Fruit fly (Drosophila melanogaster): ENCODE results near the gene MESK4.

MESK4 gene

DNA sequence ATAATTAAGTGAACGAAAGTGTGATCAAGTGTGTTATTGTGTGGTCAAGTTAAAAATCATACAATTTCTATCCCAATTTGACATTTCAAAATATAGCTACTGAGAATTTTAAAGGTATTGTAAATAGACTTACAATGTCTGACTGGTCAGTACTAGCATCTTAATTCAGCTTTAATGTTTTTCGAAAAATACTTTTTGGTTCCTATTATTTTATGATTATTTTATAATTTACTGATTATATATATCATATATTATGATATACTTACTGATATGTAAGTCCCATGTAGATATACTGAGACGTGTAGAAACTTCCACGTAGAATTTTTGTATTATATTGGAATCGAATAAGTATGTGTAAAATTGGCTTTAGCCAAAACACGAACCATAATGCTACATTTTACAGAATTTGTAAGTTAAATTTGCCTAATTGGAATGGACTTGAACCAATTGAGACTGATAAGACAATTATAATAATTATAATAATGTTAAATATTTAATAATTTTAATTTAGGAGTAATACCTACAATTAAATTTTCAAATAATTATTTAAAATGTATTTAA, 10.8 kb upstream of the MESK4 start, which contains the start of gene Actn3:
Gene Actn3 (minus strand): TSS at position 51 of the 561 bp plus-strand sequence.
- TF ChIP-seq CG5204 (GFP tag; optimal IDR thresholded peaks at IDR 0.05) (no peak), pad (GFP tag; optimal IDR thresholded peaks at IDR 0.05) (no peak), cic (GFP tag; optimal IDR thresholded peaks at IDR 0.05) (no peak), CG14711 (tag; optimal IDR thresholded peaks at IDR 0.05) (no peak), Hr96 (GFP tag; optimal IDR thresholded peaks at IDR 0.05) (no peak), Clk (GFP tag; optimal IDR thresholded peaks at IDR 0.05) (no peak)

DNA sequence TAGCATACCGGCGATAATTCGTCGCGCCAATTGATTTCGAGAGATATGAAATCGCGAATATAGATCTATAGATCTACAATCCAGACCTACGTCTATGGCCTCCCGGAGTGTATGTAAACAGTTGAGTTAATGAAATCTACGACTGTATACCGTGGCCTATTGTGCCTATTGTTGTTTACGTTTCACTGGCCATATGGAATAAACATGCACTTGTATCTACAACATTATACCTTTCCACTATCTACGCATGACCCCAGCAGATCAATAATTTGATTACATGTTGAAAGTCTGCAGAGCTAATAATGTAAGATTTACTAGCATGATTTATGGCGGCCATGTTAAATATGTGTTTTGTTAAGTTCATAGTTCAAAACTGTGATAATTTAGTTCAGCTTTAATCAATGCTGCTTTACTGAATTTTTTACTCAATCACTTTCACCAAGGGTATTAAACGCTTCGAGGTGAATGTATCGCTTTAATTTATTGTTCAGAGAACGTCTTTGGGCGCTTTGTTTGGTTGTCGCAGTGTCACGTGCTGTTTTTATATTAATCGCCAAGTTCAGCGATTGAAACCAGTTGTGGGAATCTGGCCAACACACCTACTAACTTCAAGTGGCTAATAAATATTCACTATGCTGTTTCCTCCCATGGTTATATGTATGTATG, 7.5 kb upstream of the MESK4 start:
- TF ChIP-seq CG11617 (GFP tag; optimal IDR thresholded peaks at IDR 0.05), result no peak
- peak; percentile 53 for TF ChIP-seq kay (GFP tag; ENCODE audit: borderline replicate concordance)
- TF ChIP-seq CG7101 (tag; optimal IDR thresholded peaks at IDR 0.05), result peak; percentile 2
- no peak for TF ChIP-seq CG33017 (tag; optimal IDR thresholded peaks at IDR 0.05)

DNA sequence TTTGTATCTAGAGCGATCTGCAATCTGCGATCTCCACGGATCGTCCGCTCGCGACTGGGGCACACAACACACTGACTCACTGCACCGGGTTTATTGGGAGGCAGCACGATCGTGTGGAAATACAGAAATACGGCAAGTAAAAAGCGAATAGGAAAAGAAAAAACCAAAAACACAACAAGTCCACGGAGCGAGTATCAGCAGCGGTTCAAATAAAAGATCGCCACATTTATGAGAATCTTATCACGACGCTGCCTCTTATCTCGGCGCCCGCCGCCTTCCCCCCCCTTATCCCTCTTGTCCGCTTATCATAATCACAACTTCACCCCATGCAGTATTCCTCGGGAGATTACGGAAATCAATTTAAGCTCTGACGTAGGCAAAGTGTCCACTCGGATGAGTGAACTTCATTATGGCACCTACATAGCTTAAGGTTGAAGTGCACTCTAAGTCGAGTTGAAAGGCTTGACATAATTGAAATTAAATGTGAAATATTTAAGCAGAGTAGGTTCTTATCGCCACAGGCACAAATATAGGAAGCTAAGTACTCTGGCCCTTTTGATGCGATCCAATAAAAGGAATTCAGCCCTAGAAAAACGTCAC, 6.4 kb upstream of the MESK4 start, which contains the start of gene AhcyL2:
Gene AhcyL2 (minus strand): TSS at position 51 of the 600 bp plus-strand sequence.
- peak; percentile 12 for TF ChIP-seq CG12768 (GFP tag; optimal IDR thresholded peaks at IDR 0.05)
- no peak for TF ChIP-seq Clk (GFP tag; optimal IDR thresholded peaks at IDR 0.05)
- peak; percentile 78 for TF ChIP-seq kay (GFP tag; ENCODE audit: borderline replicate concordance)
- TF ChIP-seq CG33017 (tag; optimal IDR thresholded peaks at IDR 0.05), result peak; percentile 23
- TF ChIP-seq cic (GFP tag; optimal IDR thresholded peaks at IDR 0.05), result peak; percentile 74

DNA sequence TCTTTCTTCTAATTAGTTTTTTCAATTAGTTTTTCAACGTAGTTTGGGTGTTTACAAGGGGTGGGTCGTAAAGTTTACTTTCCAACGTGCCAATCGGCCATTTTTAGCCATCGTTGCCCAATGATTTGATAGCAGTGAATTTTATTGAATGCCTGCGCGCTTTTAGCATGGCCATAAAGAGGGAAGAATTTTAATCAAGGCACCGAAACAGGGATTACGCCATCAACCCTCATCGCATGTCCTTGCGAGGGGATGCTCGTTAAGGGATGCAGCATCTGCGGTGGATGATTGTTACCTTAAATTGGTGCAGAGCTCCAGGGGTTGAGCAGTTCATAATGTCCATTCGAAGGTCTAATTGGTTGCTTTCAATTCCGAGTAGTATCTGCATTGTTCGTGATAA, 5.6 kb upstream of the MESK4 start:
- TF ChIP-seq CG5204 (GFP tag; optimal IDR thresholded peaks at IDR 0.05), result no peak
- TF ChIP-seq CG11617 (GFP tag; optimal IDR thresholded peaks at IDR 0.05), result no peak
- no peak for TF ChIP-seq CG14711 (tag; optimal IDR thresholded peaks at IDR 0.05)
- no peak for TF ChIP-seq Hr96 (GFP tag; optimal IDR thresholded peaks at IDR 0.05)
- TF ChIP-seq Clk (GFP tag; optimal IDR thresholded peaks at IDR 0.05), result no peak

DNA sequence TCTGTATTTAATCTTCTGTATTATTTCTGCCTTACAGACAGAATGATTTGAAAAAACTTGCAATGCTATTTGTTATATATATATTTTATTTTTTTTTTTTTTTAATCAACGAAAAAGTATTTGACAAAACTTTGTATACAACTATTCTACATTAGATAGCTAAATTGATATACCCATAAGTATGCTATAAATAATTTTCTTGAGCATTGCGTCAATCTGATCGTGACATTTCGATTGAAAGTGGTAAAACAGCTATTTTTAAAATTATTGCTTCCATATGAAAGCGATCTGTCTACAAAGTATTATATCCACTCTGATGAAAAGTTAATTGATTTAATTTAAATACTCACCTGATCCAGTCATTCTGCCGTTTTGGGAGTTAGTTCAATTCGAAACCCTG, 4.4 kb upstream of the MESK4 start:
- TF ChIP-seq CG1620 (GFP tag; optimal IDR thresholded peaks at IDR 0.05), result no peak
- TF ChIP-seq CG7045 (GFP tag; optimal IDR thresholded peaks at IDR 0.05), result no peak
- TF ChIP-seq toe (GFP tag; optimal IDR thresholded peaks at IDR 0.05), result no peak

DNA sequence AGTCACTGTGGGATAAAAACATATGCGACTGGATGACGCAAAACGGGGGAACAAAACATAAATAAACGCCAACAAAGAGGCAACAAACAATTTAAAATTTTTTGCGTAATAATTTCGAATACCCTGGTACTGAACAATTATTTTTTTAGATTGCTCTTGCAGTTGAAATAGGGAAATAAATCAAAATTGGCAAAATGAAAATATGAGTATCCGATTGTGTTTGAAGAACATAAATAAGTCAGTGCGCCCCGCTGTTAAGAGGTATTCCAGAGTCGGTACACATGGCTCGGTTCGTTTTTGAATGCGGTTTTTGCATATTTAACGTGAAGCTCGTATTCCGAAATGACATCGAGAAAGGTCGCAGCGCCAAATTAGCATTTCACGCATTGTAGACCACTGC, 3.1 kb upstream of the MESK4 start:
- peak; percentile 79 for TF ChIP-seq kay (GFP tag; ENCODE audit: borderline replicate concordance)
- no peak for TF ChIP-seq CG33017 (tag; optimal IDR thresholded peaks at IDR 0.05)

DNA sequence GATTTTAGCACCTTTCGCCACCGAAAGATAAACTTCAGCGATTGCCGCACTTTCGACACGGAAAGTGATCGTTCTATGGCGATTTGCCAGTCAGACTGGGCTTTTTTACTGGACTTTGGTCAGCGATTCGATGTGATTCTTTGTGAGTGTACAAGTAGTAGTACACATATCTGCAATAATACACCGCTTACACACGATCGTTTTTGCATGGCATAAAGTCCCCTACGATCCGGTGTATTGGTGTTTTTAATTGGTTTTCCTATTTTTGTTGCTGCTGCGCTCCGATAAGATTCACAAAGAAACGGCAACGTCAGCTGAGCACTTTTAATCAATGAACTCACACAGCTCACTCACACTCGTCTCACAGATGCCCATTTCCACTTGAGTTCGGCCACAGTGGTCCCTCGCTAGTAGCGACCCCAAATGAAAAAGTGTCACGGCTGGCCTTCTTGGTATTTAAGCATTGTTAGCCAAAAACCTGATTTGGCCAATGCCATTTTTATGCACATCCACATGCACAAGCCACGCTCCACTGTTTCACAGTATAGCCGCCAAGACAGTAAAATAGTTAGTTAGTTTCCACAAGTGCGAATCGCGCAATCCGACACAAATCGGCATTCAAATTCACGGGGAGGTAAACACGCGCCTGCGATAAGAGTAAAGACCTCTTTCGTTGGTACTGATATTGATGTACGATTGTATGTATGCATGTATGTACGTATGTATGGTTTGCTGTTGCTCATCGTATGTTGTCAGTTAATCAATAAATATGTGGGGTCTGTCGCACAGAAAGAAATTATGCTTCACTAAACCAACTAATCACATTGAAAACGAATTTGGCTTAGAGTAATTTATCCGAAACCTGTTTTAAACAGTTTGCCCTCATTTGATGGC, 2.2 kb upstream of the MESK4 start:
- TF ChIP-seq Mnt (GFP tag; optimal IDR thresholded peaks at IDR 0.05) (peak; percentile 92), bab1 (GFP tag; optimal IDR thresholded peaks at IDR 0.05) (peak; percentile 88), CG7101 (tag; optimal IDR thresholded peaks at IDR 0.05) (peak; percentile 95), toe (GFP tag; optimal IDR thresholded peaks at IDR 0.05) (peak; percentile 94), CG12768 (GFP tag; optimal IDR thresholded peaks at IDR 0.05) (peak; percentile 94), ovo (GFP tag; optimal IDR thresholded peaks at IDR 0.05) (peak; percentile 66), CG14711 (tag; optimal IDR thresholded peaks at IDR 0.05) (peak; percentile 86), CG1620 (GFP tag; optimal IDR thresholded peaks at IDR 0.05) (peak; percentile 89), Clk (GFP tag; optimal IDR thresholded peaks at IDR 0.05) (peak; percentile 94), pad (GFP tag; optimal IDR thresholded peaks at IDR 0.05) (peak; percentile 88), kay (GFP tag; ENCODE audit: borderline replicate concordance) (peak; percentile 87), tj (GFP tag; optimal IDR thresholded peaks at IDR 0.05) (peak; percentile 88), Crg-1 (GFP tag; optimal IDR thresholded peaks at IDR 0.05) (peak; percentile 94), cic (GFP tag; optimal IDR thresholded peaks at IDR 0.05) (peak; percentile 98), CG11617 (GFP tag; optimal IDR thresholded peaks at IDR 0.05) (peak; percentile 94), Hr96 (GFP tag; optimal IDR thresholded peaks at IDR 0.05) (peak; percentile 98), cnc (optimal IDR thresholded peaks at IDR 0.05) (no peak), CG5204 (GFP tag; optimal IDR thresholded peaks at IDR 0.05) (peak; percentile 97), CG33017 (tag; optimal IDR thresholded peaks at IDR 0.05) (peak; percentile 96), CG7045 (GFP tag; optimal IDR thresholded peaks at IDR 0.05) (peak; percentile 98)

All from whole organism, adult.